Worm (Caenorhabditis elegans) whole organism, young adult: ENCODE measurements around the gene F31D5.2.

Experiments used
- Y95B8A.8 ChIP-seq: fragments of 200-800 bp; sonication (Bioruptor generic); IDR thresholded peaks from 2 replicates; pipeline ENCODE4 v1.3.6; 2022; ENCODE audit warnings: missing genetic modification reagents, missing genetic modification characterization, missing compliant biosample characterization
- attf-6 ChIP-seq: fragments of 200-800 bp; sonication (Bioruptor generic); IDR thresholded peaks from 2 replicates; pipeline ENCODE4 v1.3.6; 2022; ENCODE audit warnings: missing genetic modification reagents, missing genetic modification characterization, missing compliant biosample characterization
- bed-1 ChIP-seq: fragments of 200-800 bp; sonication (Bioruptor generic); IDR thresholded peaks from 2 replicates; pipeline ENCODE4 v1.3.6; 2022; ENCODE audit warnings: missing genetic modification reagents, missing genetic modification characterization, missing compliant biosample characterization
- hrde-1 ChIP-seq: sonication (generic microtip); optimal IDR thresholded peaks from 2 replicates; lab custom pipeline; 2016; ENCODE audit warnings: missing genetic modification characterization, mild to moderate bottlenecking, missing compliant biosample characterization, moderate library complexity, missing genotype, missing genetic modification reagents, borderline replicate concordance
- madf-8 ChIP-seq: fragments of 200-800 bp; sonication (Bioruptor generic); conservative IDR thresholded peaks from 2 replicates; pipeline ENCODE4 v1.3.6; 2022; ENCODE audit warnings: missing genetic modification reagents, missing genetic modification characterization, missing compliant biosample characterization
- mel-28 ChIP-seq: sonication (generic microtip); optimal IDR thresholded peaks from 2 replicates; lab custom pipeline; 2016; ENCODE audit warnings: borderline replicate concordance, mild to moderate bottlenecking, missing genetic modification characterization, missing compliant biosample characterization
- zim-3 ChIP-seq: sonication (generic microtip); optimal IDR thresholded peaks from 2 replicates; lab custom pipeline; 2017; ENCODE audit warnings: mild to moderate bottlenecking, missing genetic modification characterization, moderate library complexity, missing compliant biosample characterization

- TF ChIP-seq madf-8 (GFP tag; lab: Robert Waterston, UW) (no peak), zim-3 (no peak), hrde-1 (tag; lab: Kevin White, UChicago) (no peak), attf-6 (GFP tag; lab: Robert Waterston, UW) (no peak), bed-1 (GFP tag; lab: Robert Waterston, UW) (no peak), mel-28 (no peak), Y95B8A.8 (GFP tag; lab: Robert Waterston, UW) (no peak)
These were observed 29.1 kb upstream of the F31D5.2 start, which contains the start of gene cpna-1 for ce11 chrII:4186364-4186763.
